Fruit fly (Drosophila melanogaster) whole organism, wandering third instar larva: ENCODE data around the gene Cyp28c1.

Experiments
- Abd-B ChIP-seq: fragments of >200 bp; optimal IDR thresholded peaks from 2 replicates; lab custom pipeline; 2017; ENCODE audit warnings: missing biosample characterization, missing genetic modification characterization
- CG32264 ChIP-seq: fragments of 200-800 bp; sonication (Bioruptor generic); optimal IDR thresholded peaks from 2 replicates; lab custom pipeline; 2016; ENCODE audit warnings: missing biosample characterization, missing genetic modification characterization
- CG9705 ChIP-seq: fragments of 200-800 bp; sonication (Bioruptor generic); optimal IDR thresholded peaks from 2 replicates; lab custom pipeline; 2018; ENCODE audit warnings: missing biosample characterization, mild to moderate bottlenecking, missing genetic modification characterization
- CrebA ChIP-seq: fragments of 200-800 bp; sonication (Bioruptor generic); optimal IDR thresholded peaks from 2 replicates; lab custom pipeline; 2016; ENCODE audit warnings: missing biosample characterization, mild to moderate bottlenecking, missing genetic modification characterization, borderline replicate concordance
- Dfd ChIP-seq: fragments of >200 bp; optimal IDR thresholded peaks from 2 replicates; lab custom pipeline; 2017; ENCODE audit warnings: missing biosample characterization, missing genetic modification characterization
- Dif ChIP-seq: fragments of 200-275, 200-300 bp; sonication (Bioruptor generic); optimal IDR thresholded peaks from 2 replicates; lab custom pipeline; 2018; ENCODE audit warnings: missing biosample characterization, missing genetic modification characterization; ENCODE audit not compliant: partially characterized antibody
- GATAd ChIP-seq: sonication (Bioruptor generic); optimal IDR thresholded peaks from 2 replicates; lab custom pipeline; 2016; ENCODE audit warnings: missing biosample characterization, missing genetic modification characterization
- HLH106 ChIP-seq: fragments of 200-800 bp; optimal IDR thresholded peaks from 3 replicates; lab custom pipeline; 2019; ENCODE audit warnings: missing biosample characterization, mild to moderate bottlenecking, missing genetic modification characterization, moderate library complexity
- Hnf4 ChIP-seq: fragments of 200-800 bp; sonication (Bioruptor generic); optimal IDR thresholded peaks from 2 replicates; lab custom pipeline; 2016; ENCODE audit warnings: missing biosample characterization, mild to moderate bottlenecking, missing genetic modification characterization
- Hr78 ChIP-seq: fragments of >200 bp; optimal IDR thresholded peaks from 2 replicates; lab custom pipeline; 2017; ENCODE audit warnings: missing biosample characterization, missing genetic modification characterization
- Hr83 ChIP-seq: fragments of 200-300 bp; sonication (Bioruptor generic); optimal IDR thresholded peaks from 2 replicates; lab custom pipeline; 2016; ENCODE audit warnings: missing biosample characterization, mild to moderate bottlenecking, missing genetic modification characterization, moderate library complexity; ENCODE audit not compliant: poor library complexity, severe bottlenecking
- Jra ChIP-seq: sonication (Bioruptor generic); optimal IDR thresholded peaks from 2 replicates; lab custom pipeline; 2016; ENCODE audit warnings: missing biosample characterization, missing genetic modification characterization
- Mio ChIP-seq: sonication (Bioruptor generic); optimal IDR thresholded peaks from 2 replicates; lab custom pipeline; 2016; ENCODE audit warnings: missing biosample characterization, missing genetic modification characterization
- Myc ChIP-seq: fragments of >200 bp; optimal IDR thresholded peaks from 2 replicates; lab custom pipeline; 2017
- N ChIP-seq: fragments of >200 bp; optimal IDR thresholded peaks from 2 replicates; lab custom pipeline; 2018; ENCODE audit warnings: missing biosample characterization, missing external identifiers, missing genetic modification characterization
- OdsH ChIP-seq: fragments of 200-800 bp; sonication (Bioruptor generic); optimal IDR thresholded peaks from 2 replicates; lab custom pipeline; 2016; ENCODE audit warnings: missing biosample characterization, mild to moderate bottlenecking, missing genetic modification characterization
- Rel ChIP-seq, 2 experiments: fragments of 200-800 bp; sonication (Bioruptor generic) in 1 of 2; optimal IDR thresholded peaks; 2 replicates in 1 of 2; 3 replicates in 1 of 2; lab custom pipeline; 2016 to 2019; ENCODE audit warnings: mild to moderate bottlenecking in 2 of 2, missing biosample characterization in 2 of 2, missing genetic modification characterization in 2 of 2, moderate library complexity in 1 of 2
- Sp1 ChIP-seq: fragments of 200-800 bp; sonication (Bioruptor generic); optimal IDR thresholded peaks from 3 replicates; lab custom pipeline; 2019; ENCODE audit warnings: missing biosample characterization, mild to moderate bottlenecking, missing genetic modification characterization, moderate library complexity
- Vsx2 ChIP-seq: fragments of 200-300, 225-300 bp; sonication (Bioruptor generic); optimal IDR thresholded peaks from 2 replicates; lab custom pipeline; 2018; ENCODE audit warnings: missing biosample characterization, missing genetic modification characterization; ENCODE audit not compliant: partially characterized antibody
- br ChIP-seq: fragments of 200-800 bp; sonication (Bioruptor generic); optimal IDR thresholded peaks from 2 replicates; lab custom pipeline; 2016; ENCODE audit warnings: missing biosample characterization, missing genetic modification characterization
- brk ChIP-seq: fragments of 200-800 bp; sonication (Bioruptor generic); optimal IDR thresholded peaks from 2 replicates; lab custom pipeline; 2016; ENCODE audit warnings: missing biosample characterization, mild to moderate bottlenecking, missing genetic modification characterization
- dl ChIP-seq, 2 experiments: fragments of 175-275, 200-275 bp in 1 of 2; fragments of 200-275 bp in 1 of 2; sonication (Bioruptor generic); optimal IDR thresholded peaks; lab custom pipeline; 2018; ENCODE audit warnings: mild to moderate bottlenecking in 2 of 2, missing biosample characterization in 2 of 2, missing genetic modification characterization in 2 of 2, moderate library complexity in 2 of 2; ENCODE audit not compliant: partially characterized antibody in 2 of 2, insufficient read depth in 1 of 2
- dmrt93B ChIP-seq: fragments of 200-800 bp; sonication (Bioruptor generic); optimal IDR thresholded peaks from 2 replicates; lab custom pipeline; 2018; ENCODE audit warnings: missing biosample characterization, mild to moderate bottlenecking, missing genetic modification characterization
- dsf ChIP-seq: sonication (Bioruptor generic); optimal IDR thresholded peaks from 2 replicates; lab custom pipeline; 2016; ENCODE audit warnings: missing biosample characterization, missing genetic modification characterization, borderline replicate concordance
- ey ChIP-seq: fragments of 200-800 bp; sonication (Bioruptor generic); optimal IDR thresholded peaks from 2 replicates; lab custom pipeline; 2016; ENCODE audit warnings: missing biosample characterization, missing genetic modification characterization
- foxo ChIP-seq, 2 experiments: fragments of 200-800 bp; sonication (Bioruptor generic); optimal IDR thresholded peaks; 2 replicates in 1 of 2; 3 replicates in 1 of 2; lab custom pipeline; 2016 to 2017; ENCODE audit warnings: missing biosample characterization in 2 of 2, missing genetic modification characterization in 2 of 2
- fru ChIP-seq: fragments of 200-800 bp; sonication (Bioruptor generic); optimal IDR thresholded peaks from 3 replicates; lab custom pipeline; 2016; ENCODE audit warnings: missing biosample characterization, mild to moderate bottlenecking, missing genetic modification characterization
- h ChIP-seq: fragments of 200-800 bp; sonication (Bioruptor generic); optimal IDR thresholded peaks from 3 replicates; lab custom pipeline; 2016; ENCODE audit warnings: missing biosample characterization, mild to moderate bottlenecking, missing genetic modification characterization
- jim ChIP-seq: fragments of 175-275, 200-325 bp; sonication (Bioruptor generic); optimal IDR thresholded peaks from 2 replicates; lab custom pipeline; 2016; ENCODE audit warnings: missing biosample characterization, mild to moderate bottlenecking, missing genetic modification characterization
- lola ChIP-seq: fragments of >200 bp; optimal IDR thresholded peaks from 2 replicates; lab custom pipeline; 2017; ENCODE audit warnings: missing biosample characterization, missing genetic modification characterization
- pan ChIP-seq: fragments of >200 bp; optimal IDR thresholded peaks from 2 replicates; lab custom pipeline; 2017
- psq ChIP-seq: fragments of 200-800 bp; sonication (Bioruptor generic); optimal IDR thresholded peaks from 3 replicates; lab custom pipeline; 2017; ENCODE audit warnings: missing biosample characterization, mild to moderate bottlenecking, missing genetic modification characterization, moderate library complexity
- rgr ChIP-seq: fragments of 200-800 bp; sonication (Bioruptor generic); optimal IDR thresholded peaks from 3 replicates; lab custom pipeline; 2016; ENCODE audit warnings: missing biosample characterization, mild to moderate bottlenecking, missing genetic modification characterization
- sage ChIP-seq: fragments of 200-800 bp; sonication (Bioruptor generic); optimal IDR thresholded peaks from 2 replicates; lab custom pipeline; 2016; ENCODE audit warnings: missing biosample characterization, mild to moderate bottlenecking, missing genetic modification characterization
- sv ChIP-seq: fragments of 200-800 bp; sonication (Bioruptor generic); optimal IDR thresholded peaks from 3 replicates; lab custom pipeline; 2016; ENCODE audit warnings: missing biosample characterization, missing genetic modification characterization
- tai ChIP-seq: sonication (Bioruptor generic); optimal IDR thresholded peaks from 2 replicates; lab custom pipeline; 2016; ENCODE audit warnings: missing biosample characterization, missing genetic modification characterization
- usp ChIP-seq: fragments of >200 bp; optimal IDR thresholded peaks from 2 replicates; lab custom pipeline; 2017; ENCODE audit warnings: missing biosample characterization, missing genetic modification characterization
- woc ChIP-seq: sonication (Bioruptor generic); optimal IDR thresholded peaks from 2 replicates; lab custom pipeline; 2016; ENCODE audit warnings: missing biosample characterization, mild to moderate bottlenecking, missing genetic modification characterization

Cyp28c1 gene

DNA sequence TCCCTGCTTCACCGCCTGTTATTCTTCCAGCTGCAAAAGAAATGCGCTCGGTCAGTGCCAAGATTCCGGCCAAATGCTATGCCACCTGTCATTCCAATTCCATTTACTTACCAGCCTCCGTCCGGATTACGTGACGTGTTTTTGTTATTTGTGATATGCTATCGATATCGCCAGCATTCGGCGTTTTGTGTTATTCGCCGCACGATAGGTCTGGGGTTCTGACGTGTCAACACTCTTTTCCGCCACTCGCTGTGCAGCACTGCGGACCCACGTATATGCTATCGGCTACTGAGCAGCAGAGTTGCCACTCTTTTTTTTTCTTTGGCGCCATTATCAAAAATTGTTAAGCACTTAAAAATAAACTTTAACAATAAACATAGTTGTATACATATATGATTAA, 12.9 kb downstream of the Cyp28c1 start, which contains the start of gene p24-1 (continued):
- no peak for TF ChIP-seq Dfd (GFP tag; lab: Kevin White, UChicago)
- TF ChIP-seq psq (GFP tag; lab: Kevin White, UChicago): peak; percentile 50
- TF ChIP-seq foxo (GFP tag; optimal IDR thresholded peaks at IDR 0.05; lab: Kevin White, UChicago): peak in 1 of 2 experiments; percentile 69
- peak; percentile 21 for TF ChIP-seq Myc (lab: Kevin White, UChicago)
- TF ChIP-seq CG32264 (GFP tag; lab: Kevin White, UChicago): peak; percentile 25
- no peak for TF ChIP-seq pan
- no peak for TF ChIP-seq tai (GFP tag; lab: Kevin White, UChicago)
- TF ChIP-seq fru (GFP tag; lab: Kevin White, UChicago): peak; percentile 36
- TF ChIP-seq OdsH: peak; percentile 34
- peak; percentile 24 for TF ChIP-seq sv (GFP tag; lab: Kevin White, UChicago)

DNA sequence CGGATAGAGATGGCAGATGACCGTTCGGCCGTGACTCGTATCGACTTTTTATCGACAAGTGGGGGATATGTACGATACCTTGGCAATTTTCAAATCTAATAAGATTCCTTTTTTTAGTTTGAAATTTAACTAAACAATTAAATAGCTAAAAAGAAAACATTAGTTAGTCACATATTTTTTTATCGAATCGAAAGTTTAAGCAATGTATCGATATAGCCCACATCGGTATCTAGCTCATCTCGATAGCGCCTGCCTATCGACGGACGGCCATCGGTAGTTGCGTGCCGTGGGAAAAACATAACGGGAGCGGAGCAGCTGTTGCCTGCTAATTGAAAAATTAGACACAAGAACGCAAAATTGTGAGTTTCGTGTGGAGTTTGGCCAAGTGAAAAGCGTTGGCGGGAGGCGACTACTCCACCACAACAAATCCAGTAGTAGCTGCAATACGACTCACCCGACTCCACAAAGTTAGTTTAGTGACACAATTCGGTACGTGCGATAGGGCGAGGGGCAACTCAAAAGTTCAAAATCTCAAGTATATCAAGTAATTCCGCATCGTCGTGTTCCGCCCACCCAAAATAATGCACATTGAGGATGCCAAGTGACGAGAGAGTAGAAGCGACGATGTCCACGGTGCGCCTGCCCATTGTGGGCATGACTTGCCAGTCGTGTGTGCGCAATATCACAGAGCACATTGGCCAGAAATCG, 15.5 kb downstream of the Cyp28c1 start, which contains the start of the genes CG10347 and ATP7:
Gene CG10347 (minus strand): TSS at position 174 of the 708 bp plus-strand sequence.
Gene ATP7 (plus strand): TSS at position 265 of the 708 bp plus-strand sequence.
- TF ChIP-seq jim (GFP tag; lab: Kevin White, UChicago) (no peak), dl (GFP tag; optimal IDR thresholded peaks at IDR 0.05; lab: Kevin White, UChicago; ENCODE audit: insufficient read depth in 1 of 2, partially characterized antibody in 2 of 2) (no peak), br (GFP tag; lab: Kevin White, UChicago) (peak; percentile 45), GATAd (GFP tag; lab: Kevin White, UChicago) (no peak), CG32264 (GFP tag; lab: Kevin White, UChicago) (no peak), pan (no peak), Rel (GFP tag; optimal IDR thresholded peaks at IDR 0.05; lab: Kevin White, UChicago) (no peak), Rel (tag; optimal IDR thresholded peaks at IDR 0.05; lab: Kevin White, UChicago) (peak; percentile 95), Dfd (GFP tag; lab: Kevin White, UChicago) (no peak), woc (GFP tag; lab: Kevin White, UChicago) (peak; percentile 11), Sp1 (GFP tag; lab: Kevin White, UChicago) (peak; percentile 37), CG9705 (no peak), Jra (GFP tag; lab: Kevin White, UChicago) (peak; percentile 75), ey (GFP tag; lab: Kevin White, UChicago) (peak; percentile 27), sage (GFP tag; lab: Kevin White, UChicago) (no peak), sv (GFP tag; lab: Kevin White, UChicago) (peak; percentile 22), rgr (GFP tag; lab: Kevin White, UChicago) (no peak), psq (GFP tag; lab: Kevin White, UChicago) (peak; percentile 12), Vsx2 (GFP tag; lab: Kevin White, UChicago) (no peak), h (GFP tag; lab: Kevin White, UChicago) (peak; percentile 61), Hnf4 (GFP tag; lab: Kevin White, UChicago) (peak; percentile 68), foxo (GFP tag; optimal IDR thresholded peaks at IDR 0.05; lab: Kevin White, UChicago) (peak in 1 of 2 experiments; percentile 43), Mio (GFP tag; lab: Kevin White, UChicago) (no peak), OdsH (no peak), N (GFP tag; lab: Kevin White, UChicago) (no peak), Hr83 (GFP tag; lab: Kevin White, UChicago) (no peak), tai (GFP tag; lab: Kevin White, UChicago) (no peak), dsf (GFP tag; lab: Kevin White, UChicago) (peak; percentile 20), Dif (GFP tag; lab: Kevin White, UChicago) (no peak), fru (GFP tag; lab: Kevin White, UChicago) (no peak), dmrt93B (GFP tag; lab: Kevin White, UChicago) (no peak), brk (GFP tag; lab: Kevin White, UChicago) (no peak), CrebA (GFP tag; lab: Kevin White, UChicago) (no peak), usp (GFP tag; lab: Kevin White, UChicago) (no peak), Hr78 (GFP tag; lab: Kevin White, UChicago) (no peak), Abd-B (GFP tag; lab: Kevin White, UChicago) (no peak), HLH106 (tag; lab: Kevin White, UChicago) (peak; percentile 23), lola (GFP tag; lab: Kevin White, UChicago) (no peak), Myc (lab: Kevin White, UChicago) (no peak)
- TF ChIP-seq, all 38 proteins: peak for 13
